Fruit fly (Drosophila melanogaster) Kc167 (cell line): ENCODE data around the gene CG5177.

Source experiments
- Sin3A ChIP-seq: fragments of >200 bp; optimal IDR thresholded peaks from 2 replicates; lab custom pipeline; 2018; ENCODE audit warnings: missing external identifiers
- h ChIP-seq: fragments of >200 bp; optimal IDR thresholded peaks from 3 replicates; lab custom pipeline; 2018; ENCODE audit warnings: missing external identifiers
- insv ChIP-seq: fragments of >200 bp; optimal IDR thresholded peaks from 3 replicates; lab custom pipeline; 2018; ENCODE audit warnings: missing external identifiers

DNA sequence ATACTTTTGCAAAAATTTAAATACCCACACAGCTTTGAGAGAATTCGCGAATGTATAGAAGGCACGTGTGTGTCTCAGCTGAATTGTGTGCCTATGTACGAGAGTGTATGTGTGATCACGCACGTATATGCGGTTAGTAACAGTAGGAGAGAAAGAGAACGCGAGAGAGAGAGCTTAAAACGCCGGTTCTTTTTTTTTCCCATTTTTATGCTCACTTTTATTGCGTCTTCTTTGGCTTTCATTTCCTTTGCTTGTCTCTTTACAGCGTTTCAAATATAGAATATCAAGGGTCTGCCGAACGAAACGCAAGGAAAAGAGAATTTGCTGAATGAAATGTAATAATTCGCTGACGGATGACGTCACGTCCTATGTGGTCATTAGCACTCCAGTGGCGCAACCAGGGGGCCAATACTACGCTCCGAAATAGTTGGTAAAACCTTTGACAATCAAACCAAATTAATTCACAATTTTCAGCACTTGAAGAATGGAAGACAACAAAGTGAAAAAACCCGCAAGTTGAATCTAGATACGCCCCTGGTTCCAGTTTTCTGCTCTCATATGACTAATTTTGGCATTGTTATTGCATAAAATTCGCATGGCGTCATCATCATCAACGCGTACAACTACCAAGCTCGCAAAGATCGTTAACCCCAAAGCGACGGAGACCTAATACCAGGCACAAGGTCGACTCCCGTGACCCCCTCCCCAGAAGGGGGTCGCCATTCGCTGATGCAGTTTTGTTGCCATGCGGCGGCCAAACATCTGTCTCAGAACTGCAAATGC is 20.1 kb downstream of the CG5177 start:
- TF ChIP-seq h (lab: Kevin White, UChicago) (no peak), insv (no peak), Sin3A (no peak)
